Fruit fly (Drosophila melanogaster): ENCODE measurements around the gene CG15822.
A peak's percentile ranks its signal among the peaks of the same experiment; 100 is the strongest.

The CG15822 gene

DNA sequence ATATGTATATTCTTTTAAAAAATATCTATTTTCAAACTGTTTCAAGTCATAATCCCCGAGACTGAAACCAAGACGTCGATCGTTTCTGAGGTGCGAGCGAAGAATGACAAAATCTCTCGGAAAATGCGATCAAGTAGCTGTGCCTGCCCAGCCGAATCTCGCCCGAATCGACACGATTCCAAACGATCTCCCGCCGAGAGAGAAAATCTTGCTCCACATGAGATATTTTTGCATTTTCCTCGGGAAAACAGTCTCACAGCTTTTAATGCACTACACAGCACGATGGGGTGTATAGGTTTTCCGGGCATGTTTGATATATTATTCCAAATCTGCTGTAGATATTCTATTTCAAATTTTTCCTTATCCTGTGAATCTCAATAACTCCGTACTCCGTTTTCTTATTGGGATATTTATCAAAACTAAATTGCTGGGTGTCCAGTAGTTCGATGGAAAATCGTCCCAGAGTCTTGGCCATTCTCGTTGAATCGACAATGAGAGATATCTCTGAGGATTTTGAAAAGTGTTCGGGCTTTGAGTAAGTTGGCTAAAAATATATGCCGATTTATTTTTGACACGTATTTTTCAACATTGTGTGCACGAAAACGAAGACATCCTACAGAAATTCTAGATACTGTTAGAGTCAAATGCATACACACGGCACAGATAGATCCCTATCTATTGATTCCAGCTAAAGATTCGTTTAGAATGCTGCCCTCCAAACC, 48.0 kb downstream of the CG15822 start, which contains the start of gene sls (continued):
- TF ChIP-seq CG16863 (GFP tag; optimal IDR thresholded peaks at IDR 0.05) (peak; percentile 94), prd (optimal IDR thresholded peaks at IDR 0.05) (no peak), prd (GFP tag; IDR thresholded peaks at IDR 0.05) (peak; percentile 92), row (GFP tag; IDR thresholded peaks at IDR 0.05) (peak; percentile 95), bab2 (GFP tag; optimal IDR thresholded peaks at IDR 0.05) (peak; percentile 94), Dll (GFP tag; IDR thresholded peaks at IDR 0.05; ENCODE audit: partially characterized antibody) (no peak), CG14014 (GFP tag; IDR thresholded peaks at IDR 0.05) (peak; percentile 93), E2f2 (GFP tag; IDR thresholded peaks at IDR 0.05) (peak; percentile 71), CG3995 (GFP tag; optimal IDR thresholded peaks at IDR 0.05) (peak; percentile 8), CG17361 (GFP tag; IDR thresholded peaks at IDR 0.05) (peak; percentile 86), CG2129 (GFP tag; IDR thresholded peaks at IDR 0.05; ENCODE audit: partially characterized antibody) (no peak), gce (GFP tag; IDR thresholded peaks at IDR 0.05) (peak; percentile 85), Ptx1 (GFP tag; IDR thresholded peaks at IDR 0.05) (peak; percentile 93), CG1603 (tag; optimal IDR thresholded peaks at IDR 0.05) (peak; percentile 93), CG12744 (GFP tag; optimal IDR thresholded peaks at IDR 0.05) (peak; percentile 89), CG31388 (GFP tag; optimal IDR thresholded peaks at IDR 0.05) (peak; percentile 61), emc (GFP tag; optimal IDR thresholded peaks at IDR 0.05) (peak; percentile 83), CG4617 (GFP tag; optimal IDR thresholded peaks at IDR 0.05; ENCODE audit: borderline replicate concordance) (peak; percentile 75), ash1 (GFP tag; optimal IDR thresholded peaks at IDR 0.05) (no peak), corto (GFP tag; optimal IDR thresholded peaks at IDR 0.05) (no peak), CG32772 (GFP tag; IDR thresholded peaks at IDR 0.05) (peak; percentile 89), ham (GFP tag; IDR thresholded peaks at IDR 0.05) (peak; percentile 82), CG13123 (GFP tag; optimal IDR thresholded peaks at IDR 0.05) (peak; percentile 82), gt (GFP tag; IDR thresholded peaks at IDR 0.05) (peak; percentile 65), CoRest (tag; optimal IDR thresholded peaks at IDR 0.05) (peak; percentile 96), zen2 (GFP tag; IDR thresholded peaks at IDR 0.05; ENCODE audit: partially characterized antibody) (no peak), ftz-f1 (GFP tag; optimal IDR thresholded peaks at IDR 0.05) (no peak), lola (GFP tag; optimal IDR thresholded peaks at IDR 0.05) (peak in 1 of 3 experiments; percentile 91), CG7556 (GFP tag; optimal IDR thresholded peaks at IDR 0.05) (peak; percentile 86), unc-4 (GFP tag; IDR thresholded peaks at IDR 0.05; ENCODE audit: partially characterized antibody) (no peak), sob (GFP tag; IDR thresholded peaks at IDR 0.05) (peak; percentile 90), fd3F (GFP tag; optimal IDR thresholded peaks at IDR 0.05) (peak; percentile 91), CG4820 (GFP tag; optimal IDR thresholded peaks at IDR 0.05) (peak; percentile 74), Kr (GFP tag; optimal IDR thresholded peaks at IDR 0.05) (no peak), CG11085 (GFP tag; IDR thresholded peaks at IDR 0.05) (peak; percentile 79), sna (GFP tag; IDR thresholded peaks at IDR 0.05; ENCODE audit: partially characterized antibody) (no peak), Xrp1 (GFP tag; IDR thresholded peaks at IDR 0.05) (peak; percentile 93), CG1602 (GFP tag; optimal IDR thresholded peaks at IDR 0.05) (peak; percentile 91), br (optimal IDR thresholded peaks at IDR 0.05) (no peak), al (GFP tag; IDR thresholded peaks at IDR 0.05) (peak; percentile 90), wdn (GFP tag; IDR thresholded peaks at IDR 0.05) (peak; percentile 86)

Data from whole organism, embryonic.